Worm (Caenorhabditis elegans) whole organism, late embryonic: ENCODE data around the gene C55A6.10.
A peak's percentile ranks its signal among the peaks of the same experiment; 100 is the strongest.

Experiments used
- C08G9.2 ChIP-seq: sonication (generic microtip); optimal IDR thresholded peaks from 2 replicates; lab custom pipeline; 2016; ENCODE audit warnings: mild to moderate bottlenecking, missing genetic modification characterization, moderate library complexity, missing compliant biosample characterization
- C38D4.7 ChIP-seq: fragments of 200-800 bp; sonication (Bioruptor generic); optimal IDR thresholded peaks from 2 replicates; lab custom pipeline; 2018; ENCODE audit warnings: mild to moderate bottlenecking, missing genetic modification characterization, moderate library complexity, missing compliant biosample characterization
- K02D7.2 ChIP-seq: sonication (generic microtip); optimal IDR thresholded peaks from 2 replicates; lab custom pipeline; 2017; ENCODE audit warnings: mild to moderate bottlenecking, missing genetic modification characterization, missing compliant biosample characterization
- T23F11.4 ChIP-seq: fragments of 200-800 bp; sonication (Bioruptor generic); optimal IDR thresholded peaks from 2 replicates; lab custom pipeline; 2018; ENCODE audit warnings: mild to moderate bottlenecking, missing genetic modification characterization, missing compliant biosample characterization
- Y22D7AL.16 ChIP-seq: sonication (generic microtip); optimal IDR thresholded peaks from 2 replicates; lab custom pipeline; 2016; ENCODE audit warnings: missing genetic modification characterization, missing compliant biosample characterization
- ahr-1 ChIP-seq: sonication (generic microtip); optimal IDR thresholded peaks from 2 replicates; lab custom pipeline; 2016; ENCODE audit warnings: missing genetic modification characterization, missing compliant biosample characterization
- ama-1 ChIP-seq: fragments of 150-350 bp; optimal IDR thresholded peaks from 2 replicates; lab custom pipeline; 2014
- ceh-14 ChIP-seq: sonication (generic microtip); optimal IDR thresholded peaks from 2 replicates; lab custom pipeline; 2016; ENCODE audit warnings: missing genotype, missing genetic modification characterization, missing compliant biosample characterization
- ceh-18 ChIP-seq: sonication (generic microtip); optimal IDR thresholded peaks from 2 replicates; lab custom pipeline; 2016; ENCODE audit warnings: missing genetic modification characterization, missing compliant biosample characterization
- ceh-19 ChIP-seq: fragments of 200-800 bp; sonication (Bioruptor generic); optimal IDR thresholded peaks from 2 replicates; lab custom pipeline; 2018; ENCODE audit warnings: mild to moderate bottlenecking, missing genetic modification characterization, missing compliant biosample characterization
- ceh-22 ChIP-seq: sonication (generic microtip); optimal IDR thresholded peaks from 2 replicates; lab custom pipeline; 2017; ENCODE audit warnings: missing biosample characterization, missing genetic modification characterization
- ceh-24 ChIP-seq: sonication (generic microtip); optimal IDR thresholded peaks from 2 replicates; lab custom pipeline; 2016; ENCODE audit warnings: mild to moderate bottlenecking, missing genetic modification characterization, missing compliant biosample characterization
- ceh-31 ChIP-seq: sonication (generic microtip); optimal IDR thresholded peaks from 2 replicates; lab custom pipeline; 2016; ENCODE audit warnings: missing genetic modification characterization, missing compliant biosample characterization
- ceh-45 ChIP-seq: fragments of 200-800 bp; sonication (Bioruptor generic); IDR thresholded peaks from 2 replicates; pipeline ENCODE4 v1.3.6; 2022; ENCODE audit warnings: missing genetic modification reagents, missing genetic modification characterization, missing compliant biosample characterization
- ceh-48 ChIP-seq: sonication (generic microtip); optimal IDR thresholded peaks from 2 replicates; lab custom pipeline; 2016; ENCODE audit warnings: missing genetic modification characterization, inconsistent platforms, missing compliant biosample characterization
- ceh-6 ChIP-seq: fragments of 200-800 bp; sonication (Bioruptor generic); optimal IDR thresholded peaks from 2 replicates; lab custom pipeline; 2018; ENCODE audit warnings: mild to moderate bottlenecking, missing genetic modification characterization, missing compliant biosample characterization
- ceh-9 ChIP-seq: sonication (generic microtip); optimal IDR thresholded peaks from 2 replicates; lab custom pipeline; 2016; ENCODE audit warnings: mild to moderate bottlenecking, missing genetic modification characterization, inconsistent platforms, missing compliant biosample characterization
- dmd-4 ChIP-seq: sonication (generic microtip); optimal IDR thresholded peaks from 2 replicates; lab custom pipeline; 2016; ENCODE audit warnings: borderline replicate concordance, missing genetic modification characterization, missing compliant biosample characterization
- dve-1 ChIP-seq: sonication (generic microtip); optimal IDR thresholded peaks from 2 replicates; lab custom pipeline; 2017; ENCODE audit warnings: antibody characterized with exemption, mild to moderate bottlenecking, missing genetic modification characterization, missing compliant biosample characterization
- elt-4 ChIP-seq: sonication (generic microtip); optimal IDR thresholded peaks from 2 replicates; lab custom pipeline; 2016; ENCODE audit warnings: missing genetic modification characterization, missing compliant biosample characterization
- ets-4 ChIP-seq: sonication (generic microtip); optimal IDR thresholded peaks from 2 replicates; lab custom pipeline; 2016; ENCODE audit warnings: missing genetic modification characterization, missing compliant biosample characterization
- eyg-1 ChIP-seq: sonication (generic microtip); optimal IDR thresholded peaks from 2 replicates; lab custom pipeline; 2016; ENCODE audit warnings: missing genotype, missing genetic modification characterization, missing compliant biosample characterization
- fax-1 ChIP-seq: sonication (generic microtip); optimal IDR thresholded peaks from 2 replicates; lab custom pipeline; 2016; ENCODE audit warnings: missing genotype, missing genetic modification characterization, missing compliant biosample characterization
- fkh-10 ChIP-seq: fragments of 150-350 bp; optimal IDR thresholded peaks from 2 replicates; lab custom pipeline; 2014; ENCODE audit warnings: missing biosample characterization, missing genetic modification reagents, missing genetic modification characterization
- hlh-13 ChIP-seq: fragments of 200-800 bp; sonication (Bioruptor generic); optimal IDR thresholded peaks from 2 replicates; lab custom pipeline; 2018; ENCODE audit warnings: mild to moderate bottlenecking, missing genetic modification characterization, missing compliant biosample characterization
- hlh-15 ChIP-seq: sonication (generic microtip); optimal IDR thresholded peaks from 2 replicates; lab custom pipeline; 2016; ENCODE audit warnings: missing genetic modification characterization, missing compliant biosample characterization
- hlh-30 ChIP-seq: sonication (generic microtip); optimal IDR thresholded peaks from 2 replicates; lab custom pipeline; 2017; ENCODE audit warnings: antibody characterized with exemption, missing genetic modification characterization, missing compliant biosample characterization; ENCODE audit not compliant: insufficient read depth
- hlh-6 ChIP-seq: sonication (generic microtip); optimal IDR thresholded peaks from 2 replicates; lab custom pipeline; 2016; ENCODE audit warnings: missing genotype, missing genetic modification characterization, missing compliant biosample characterization
- lim-6 ChIP-seq: sonication (generic microtip); optimal IDR thresholded peaks from 2 replicates; lab custom pipeline; 2016; ENCODE audit warnings: missing genetic modification characterization, missing compliant biosample characterization
- lin-11 ChIP-seq: fragments of 200-800 bp; sonication (Bioruptor generic); optimal IDR thresholded peaks from 2 replicates; lab custom pipeline; 2018; ENCODE audit warnings: mild to moderate bottlenecking, missing genetic modification characterization, missing compliant biosample characterization
- madf-2 ChIP-seq: sonication (generic microtip); optimal IDR thresholded peaks from 2 replicates; lab custom pipeline; 2017; ENCODE audit warnings: missing genetic modification characterization, missing compliant biosample characterization
- mec-3 ChIP-seq: sonication (generic microtip); optimal IDR thresholded peaks from 2 replicates; lab custom pipeline; 2016; ENCODE audit warnings: borderline replicate concordance, missing genetic modification characterization, missing compliant biosample characterization
- nfya-1 ChIP-seq: sonication (generic microtip); optimal IDR thresholded peaks from 2 replicates; lab custom pipeline; 2017; ENCODE audit warnings: missing genetic modification characterization, mild to moderate bottlenecking, missing compliant biosample characterization, antibody characterized with exemption, moderate library complexity
- nhr-232 ChIP-seq: sonication (generic microtip); optimal IDR thresholded peaks from 2 replicates; lab custom pipeline; 2016; ENCODE audit warnings: missing genetic modification characterization, missing compliant biosample characterization
- npax-4 ChIP-seq: sonication (generic microtip); optimal IDR thresholded peaks from 2 replicates; lab custom pipeline; 2016; ENCODE audit warnings: missing genetic modification characterization, missing compliant biosample characterization
- odd-2 ChIP-seq: sonication (generic microtip); optimal IDR thresholded peaks from 2 replicates; lab custom pipeline; 2017; ENCODE audit warnings: antibody characterized with exemption, mild to moderate bottlenecking, missing genetic modification characterization, missing compliant biosample characterization
- pax-1 ChIP-seq: fragments of 150-350 bp; optimal IDR thresholded peaks from 2 replicates; lab custom pipeline; 2014; ENCODE audit warnings: missing biosample characterization, missing genetic modification characterization
- pha-2 ChIP-seq: sonication (generic microtip); optimal IDR thresholded peaks from 2 replicates; lab custom pipeline; 2017; ENCODE audit warnings: mild to moderate bottlenecking, missing genetic modification characterization, missing compliant biosample characterization
- pqm-1 ChIP-seq: sonication (generic microtip); optimal IDR thresholded peaks from 2 replicates; lab custom pipeline; 2016; ENCODE audit warnings: missing genetic modification characterization, missing compliant biosample characterization
- pros-1 ChIP-seq: fragments of 150-350 bp; optimal IDR thresholded peaks from 2 replicates; lab custom pipeline; 2014; ENCODE audit warnings: missing biosample characterization, missing genetic modification reagents, missing genetic modification characterization
- ref-2 ChIP-seq: sonication (generic microtip); optimal IDR thresholded peaks from 2 replicates; lab custom pipeline; 2016; ENCODE audit warnings: missing genetic modification characterization, missing compliant biosample characterization
- rnt-1 ChIP-seq: sonication (generic microtip); optimal IDR thresholded peaks from 2 replicates; lab custom pipeline; 2016; ENCODE audit warnings: missing genetic modification characterization, missing compliant biosample characterization
- sdc-2 ChIP-seq: sonication (generic microtip); optimal IDR thresholded peaks from 2 replicates; lab custom pipeline; 2016; ENCODE audit warnings: missing genotype, missing genetic modification characterization, missing compliant biosample characterization
- sox-4 ChIP-seq: sonication (generic microtip); optimal IDR thresholded peaks from 2 replicates; lab custom pipeline; 2017; ENCODE audit warnings: mild to moderate bottlenecking, missing genetic modification characterization, inconsistent platforms, missing compliant biosample characterization
- tbx-2 ChIP-seq: sonication (generic microtip); optimal IDR thresholded peaks from 2 replicates; lab custom pipeline; 2016; ENCODE audit warnings: missing genetic modification characterization, missing compliant biosample characterization
- tbx-7 ChIP-seq: sonication (generic microtip); optimal IDR thresholded peaks from 2 replicates; lab custom pipeline; 2016; ENCODE audit warnings: missing genotype, missing genetic modification characterization, missing compliant biosample characterization
- unc-3 ChIP-seq, 2 experiments: fragments of 200-800 bp in 1 of 2; sonication (Bioruptor generic) in 1 of 2; sonication (generic microtip) in 1 of 2; conservative IDR thresholded peaks in 1 of 2; optimal IDR thresholded peaks in 1 of 2; 2 replicates each; pipeline versions ENCODE4 v1.3.6 to Lab custom; 2016 to 2022; ENCODE audit warnings: missing compliant biosample characterization in 2 of 2, missing genetic modification characterization in 2 of 2, missing genetic modification reagents in 1 of 2
- unc-42 ChIP-seq: sonication (generic microtip); optimal IDR thresholded peaks from 2 replicates; lab custom pipeline; 2016; ENCODE audit warnings: missing genotype, missing genetic modification characterization, missing compliant biosample characterization
- unc-55 ChIP-seq: sonication (generic microtip); optimal IDR thresholded peaks from 2 replicates; lab custom pipeline; 2017; ENCODE audit warnings: missing biosample characterization, missing genetic modification reagents, missing genetic modification characterization

Gene C55A6.10

DNA sequence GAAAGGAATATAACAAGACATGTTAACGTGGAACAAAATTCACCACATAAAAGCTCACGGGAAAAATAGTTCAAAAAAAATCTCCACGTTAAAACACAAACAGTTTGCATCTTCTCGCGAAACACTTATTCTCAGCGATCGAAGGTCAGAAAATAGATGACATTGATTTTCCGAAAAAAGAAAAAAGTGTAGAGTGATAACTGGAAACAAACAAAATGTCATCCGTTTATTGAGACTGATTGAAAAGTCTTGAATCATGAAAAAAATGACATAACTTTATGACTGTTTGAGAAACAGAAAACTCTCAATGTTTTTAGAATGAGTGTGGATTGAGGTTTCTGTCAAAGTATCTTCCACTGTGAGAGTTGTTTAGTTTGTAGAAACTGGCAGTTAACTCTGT is 12.6 kb downstream of the C55A6.10 start, which contains the start of gene C55A6.4:
TSS of gene C55A6.4 (minus strand) at position 101 of the 400 bp plus-strand sequence.
- TF ChIP-seq ceh-45 (GFP tag; lab: Robert Waterston, UW) = no peak
- TF ChIP-seq ref-2 = no peak
- no peak for TF ChIP-seq ceh-31 (tag; lab: Kevin White, UChicago)
- TF ChIP-seq pax-1 (tag; lab: Kevin White, UChicago) = no peak
- TF ChIP-seq nhr-232 = no peak
- TF ChIP-seq npax-4 (tag; lab: Kevin White, UChicago) = no peak
- no peak for TF ChIP-seq eyg-1 (tag; lab: Kevin White, UChicago)
- no peak for TF ChIP-seq lim-6
- no peak for TF ChIP-seq fax-1 (tag; lab: Kevin White, UChicago)
- no peak for TF ChIP-seq pqm-1 (tag; lab: Kevin White, UChicago)
- TF ChIP-seq tbx-7 = no peak
- no peak for TF ChIP-seq pha-2 (tag; lab: Kevin White, UChicago)
- TF ChIP-seq unc-42 (tag; lab: Kevin White, UChicago) = no peak
- TF ChIP-seq ceh-14 (tag; lab: Kevin White, UChicago) = no peak
- no peak for TF ChIP-seq ets-4

ce11 chrV:11520215-11520614 is 15.1 kb downstream of the C55A6.10 start, which contains the start of the genes C55A6.11 and C55A6.7:
TSS of gene C55A6.11 (plus strand) at chrV:11520515.
TSS of gene C55A6.7 (minus strand) at chrV:11520530.
- no peak for TF ChIP-seq fax-1 (tag; lab: Kevin White, UChicago)
- no peak for TF ChIP-seq hlh-15 (tag; lab: Kevin White, UChicago)
- no peak for TF ChIP-seq unc-42 (tag; lab: Kevin White, UChicago)
- no peak for TF ChIP-seq pha-2 (tag; lab: Kevin White, UChicago)
- TF ChIP-seq sox-4 (tag; lab: Kevin White, UChicago) = no peak
- TF ChIP-seq C38D4.7 (GFP tag; lab: Kevin White, UChicago) = no peak
- no peak for TF ChIP-seq mec-3
- no peak for TF ChIP-seq ceh-18 (tag; lab: Kevin White, UChicago)
- no peak for TF ChIP-seq dmd-4 (tag; lab: Kevin White, UChicago)
- no peak for TF ChIP-seq pros-1
- TF ChIP-seq unc-55 = no peak
- TF ChIP-seq elt-4 (tag; lab: Kevin White, UChicago) = no peak
- no peak for TF ChIP-seq hlh-30 (tag; lab: Kevin White, UChicago)
- no peak for TF ChIP-seq fkh-10
- no peak for TF ChIP-seq ceh-22 (tag; lab: Kevin White, UChicago)
- TF ChIP-seq unc-3 (GFP tag; conservative IDR thresholded peaks at IDR 0.05; lab: Robert Waterston, UW) = no peak
- no peak for TF ChIP-seq unc-3 (tag; optimal IDR thresholded peaks at IDR 0.05; lab: Kevin White, UChicago)
- no peak for TF ChIP-seq ceh-19 (GFP tag; lab: Kevin White, UChicago)
- no peak for TF ChIP-seq eyg-1 (tag; lab: Kevin White, UChicago)
- no peak for TF ChIP-seq hlh-6 (tag; lab: Kevin White, UChicago)
- TF ChIP-seq ahr-1 (tag; lab: Kevin White, UChicago) = no peak

DNA sequence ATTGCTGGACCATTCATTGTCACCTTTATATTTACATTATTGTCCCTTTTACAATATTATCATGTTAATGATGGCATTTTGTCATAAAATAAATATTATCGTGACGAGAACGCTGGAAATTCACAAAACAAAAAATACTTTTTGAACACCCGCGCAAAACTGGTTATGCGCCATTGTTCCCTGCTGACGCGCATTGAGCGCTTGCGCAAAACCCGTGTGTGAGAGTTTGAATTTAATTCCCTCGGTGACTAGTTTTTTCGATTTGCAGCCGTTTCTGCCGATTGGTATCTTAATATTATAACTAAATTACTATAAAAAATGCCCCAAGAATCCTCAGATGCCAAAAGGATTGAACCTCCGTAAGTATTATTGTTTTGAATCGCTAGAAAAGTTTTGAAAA is 16.3 kb downstream of the C55A6.10 start, which contains the start of gene pafo-1:
TSS of gene pafo-1 (plus strand) at position 256 of the 400 bp plus-strand sequence.
- TF ChIP-seq sdc-2 (tag; lab: Kevin White, UChicago) (no peak), tbx-2 (tag; lab: Kevin White, UChicago) (peak; percentile 57), Y22D7AL.16 (tag; lab: Kevin White, UChicago) (no peak), ceh-9 (tag; lab: Kevin White, UChicago) (no peak), fkh-10 (no peak), odd-2 (tag; lab: Kevin White, UChicago) (no peak), ceh-14 (tag; lab: Kevin White, UChicago) (peak; percentile 36), T23F11.4 (no peak), unc-3 (GFP tag; conservative IDR thresholded peaks at IDR 0.05; lab: Robert Waterston, UW) (peak; percentile 50; the same call in 1 of the 2 replicates), unc-3 (tag; optimal IDR thresholded peaks at IDR 0.05; lab: Kevin White, UChicago) (peak; percentile 49), ceh-24 (tag; lab: Kevin White, UChicago) (no peak), nfya-1 (tag; lab: Kevin White, UChicago) (peak; percentile 73), elt-4 (tag; lab: Kevin White, UChicago) (no peak), unc-55 (peak; percentile 53), ceh-6 (GFP tag; lab: Kevin White, UChicago) (no peak), madf-2 (tag; lab: Kevin White, UChicago) (peak; percentile 42), ceh-45 (GFP tag; lab: Robert Waterston, UW) (no peak), hlh-13 (GFP tag; lab: Kevin White, UChicago) (no peak), dve-1 (tag; lab: Kevin White, UChicago) (peak; percentile 27), C08G9.2 (tag; lab: Kevin White, UChicago) (no peak), K02D7.2 (tag; lab: Kevin White, UChicago) (no peak), npax-4 (tag; lab: Kevin White, UChicago) (no peak), rnt-1 (tag; lab: Kevin White, UChicago) (peak; percentile 25), lin-11 (tag; lab: Kevin White, UChicago) (peak; percentile 40), ama-1 (lab: Kevin White, UChicago) (no peak), ceh-48 (tag; lab: Kevin White, UChicago) (peak; percentile 33)
